Worm (Caenorhabditis elegans): ENCODE results near the gene Y75B12B.3.
"Not testable (repeated sequence)": the region's sequence is repeated elsewhere in the genome, so short reads cannot be mapped to it uniquely, and the experiment has no call there.

Gene Y75B12B.3

ce11 chrV:15186259-15186927, at the start of gene Y75B12B.3:
Gene Y75B12B.3, minus strand, starts transcription at chrV:15186279.
- no peak for TF ChIP-seq dao-5 (tag; optimal IDR thresholded peaks at IDR 0.05)

ce11 chrV:15235661-15236060, 49.6 kb upstream of the Y75B12B.3 start, which contains the start of gene nhr-164:
Gene nhr-164, minus strand, starts transcription at chrV:15235761.
- TF ChIP-seq dao-5 (tag; optimal IDR thresholded peaks at IDR 0.05) (no peak), him-1 (tag; optimal IDR thresholded peaks at IDR 0.05) (no peak), W03F9.2 (tag; optimal IDR thresholded peaks at IDR 0.05) (no peak)

ce11 chrV:15232200-15232599, 46.1 kb upstream of the Y75B12B.3 start, which contains the start of gene srw-13:
Gene srw-13, plus strand, starts transcription at chrV:15232500.
- no peak for TF ChIP-seq him-1 (tag; optimal IDR thresholded peaks at IDR 0.05)
- no peak for TF ChIP-seq dao-5 (tag; optimal IDR thresholded peaks at IDR 0.05)
- no peak for TF ChIP-seq W03F9.2 (tag; optimal IDR thresholded peaks at IDR 0.05)

ce11 chrV:15230243-15230642, 44.2 kb upstream of the Y75B12B.3 start, which contains the start of gene srw-15:
Gene srw-15, plus strand, starts transcription at chrV:15230543.
- TF ChIP-seq him-1 (tag; optimal IDR thresholded peaks at IDR 0.05) (no peak), dao-5 (tag; optimal IDR thresholded peaks at IDR 0.05) (no peak), W03F9.2 (tag; optimal IDR thresholded peaks at IDR 0.05) (no peak)

- TF ChIP-seq dao-5 (tag; optimal IDR thresholded peaks at IDR 0.05) (no peak), W03F9.2 (tag; optimal IDR thresholded peaks at IDR 0.05) (no peak)
These were observed 40.1 kb upstream of the Y75B12B.3 start for ce11 chrV:15226206-15226605.

- TF ChIP-seq him-1 (tag; optimal IDR thresholded peaks at IDR 0.05) (no peak), dao-5 (tag; optimal IDR thresholded peaks at IDR 0.05) (no peak), W03F9.2 (tag; optimal IDR thresholded peaks at IDR 0.05) (no peak)
These were observed 39.6 kb upstream of the Y75B12B.3 start, which contains the start of gene srw-14 for ce11 chrV:15225650-15226049. Gene srw-14, plus strand, starts transcription at chrV:15225950.

ce11 chrV:15223668-15224067, 37.6 kb upstream of the Y75B12B.3 start, which contains the start of gene srw-24:
Gene srw-24, plus strand, starts transcription at chrV:15223968.
- TF ChIP-seq dao-5 (tag; optimal IDR thresholded peaks at IDR 0.05) = no peak
- TF ChIP-seq W03F9.2 (tag; optimal IDR thresholded peaks at IDR 0.05) = no peak

ce11 chrV:15221330-15221729, 35.3 kb upstream of the Y75B12B.3 start, which contains the start of gene irld-25:
Gene irld-25, plus strand, starts transcription at chrV:15221630.
- no peak for TF ChIP-seq him-1 (tag; optimal IDR thresholded peaks at IDR 0.05)
- TF ChIP-seq dao-5 (tag; optimal IDR thresholded peaks at IDR 0.05) = no peak
- TF ChIP-seq W03F9.2 (tag; optimal IDR thresholded peaks at IDR 0.05) = no peak

ce11 chrV:15216705-15217104, 30.6 kb upstream of the Y75B12B.3 start, which contains the start of gene sri-25:
Gene sri-25, plus strand, starts transcription at chrV:15217005.
- TF ChIP-seq him-1 (tag; optimal IDR thresholded peaks at IDR 0.05) (no peak), dao-5 (tag; optimal IDR thresholded peaks at IDR 0.05) (no peak), W03F9.2 (tag; optimal IDR thresholded peaks at IDR 0.05) (no peak)

- TF ChIP-seq him-1, W03F9.2, dao-5 (tag; optimal IDR thresholded peaks at IDR 0.05): not testable (repeated sequence)
These were observed 29.1 kb upstream of the Y75B12B.3 start, which contains the start of gene sri-26 for ce11 chrV:15215175-15215574. Gene sri-26, plus strand, starts transcription at chrV:15215475.

ce11 chrV:15211869-15212268, 25.8 kb upstream of the Y75B12B.3 start, which contains the start of gene sri-24:
Gene sri-24, plus strand, starts transcription at chrV:15212169.
- not testable (repeated sequence) for TF ChIP-seq W03F9.2, him-1, dao-5 (tag; optimal IDR thresholded peaks at IDR 0.05)

- TF ChIP-seq dao-5, W03F9.2, him-1 (tag; optimal IDR thresholded peaks at IDR 0.05): not testable (repeated sequence)
These were observed 21.6 kb upstream of the Y75B12B.3 start, which contains the start of gene C41G6.12 for ce11 chrV:15207681-15208080. Gene C41G6.12, minus strand, starts transcription at chrV:15207781.

ce11 chrV:15199768-15200167, 13.7 kb upstream of the Y75B12B.3 start, which contains the start of gene Y75B12B.10:
Gene Y75B12B.10, plus strand, starts transcription at chrV:15200068.
- no peak for TF ChIP-seq W03F9.2 (tag; optimal IDR thresholded peaks at IDR 0.05)
- no peak for TF ChIP-seq him-1 (tag; optimal IDR thresholded peaks at IDR 0.05)
- no peak for TF ChIP-seq dao-5 (tag; optimal IDR thresholded peaks at IDR 0.05)

- no peak for TF ChIP-seq W03F9.2 (tag; optimal IDR thresholded peaks at IDR 0.05)
- no peak for TF ChIP-seq dao-5 (tag; optimal IDR thresholded peaks at IDR 0.05)
- no peak for TF ChIP-seq him-1 (tag; optimal IDR thresholded peaks at IDR 0.05)
These were observed 11.9 kb upstream of the Y75B12B.3 start, which contains the start of gene srw-1 for ce11 chrV:15197955-15198354. Gene srw-1, plus strand, starts transcription at chrV:15198255.

Data from whole organism, L4/young adult.